Fruit fly (Drosophila melanogaster): ENCODE measurements around the gene fz2.
A peak's percentile ranks its signal among the peaks of the same experiment; 100 is the strongest.

The fz2 gene

dm6 chr3L:19264141-19264487, 28.9 kb upstream of the fz2 start, which contains the start of gene Max (continued):
- TF ChIP-seq zf30C (GFP tag; optimal IDR thresholded peaks at IDR 0.05), result no peak
- TF ChIP-seq CG7963 (GFP tag; IDR thresholded peaks at IDR 0.05; ENCODE audit: partially characterized antibody), result no peak
- TF ChIP-seq fd64A (GFP tag; optimal IDR thresholded peaks at IDR 0.05), result no peak
- peak; percentile 5 for TF ChIP-seq Sry-δ (GFP tag; optimal IDR thresholded peaks at IDR 0.05)
- TF ChIP-seq bigmax (GFP tag; optimal IDR thresholded peaks at IDR 0.05), result peak; percentile 8
- no peak for TF ChIP-seq CG8290 (GFP tag; optimal IDR thresholded peaks at IDR 0.05)
- TF ChIP-seq CG8290 (tag; optimal IDR thresholded peaks at IDR 0.05), result no peak
- no peak for TF ChIP-seq gsb (GFP tag; IDR thresholded peaks at IDR 0.05)
- TF ChIP-seq CG32772 (GFP tag; IDR thresholded peaks at IDR 0.05), result 0 out of 2 replicates have a peak, but pooled peaks have one; percentile 45
- 0 out of 2 replicates have a peak, but pooled peaks have one; percentile 17 for TF ChIP-seq wor (GFP tag; IDR thresholded peaks at IDR 0.05)
- no peak for TF ChIP-seq yki (optimal IDR thresholded peaks at IDR 0.05)
- TF ChIP-seq Drgx (GFP tag; IDR thresholded peaks at IDR 0.05), result peak; percentile 35; the same call in 1 of the 2 replicates
- peak; percentile 41 for TF ChIP-seq schlank (tag; optimal IDR thresholded peaks at IDR 0.05)
- peak; percentile 52 for TF ChIP-seq CG2875 (GFP tag; optimal IDR thresholded peaks at IDR 0.05)
- TF ChIP-seq repo (GFP tag; optimal IDR thresholded peaks at IDR 0.05), result no peak
- TF ChIP-seq mld (GFP tag; IDR thresholded peaks at IDR 0.05; ENCODE audit: partially characterized antibody), result no peak
- TF ChIP-seq CG10147 (GFP tag; optimal IDR thresholded peaks at IDR 0.05), result no peak
- no peak for TF ChIP-seq grn (GFP tag; optimal IDR thresholded peaks at IDR 0.05)
- TF ChIP-seq CG10431 (GFP tag; optimal IDR thresholded peaks at IDR 0.05), result no peak
- peak; percentile 3 for TF ChIP-seq CG6765 (GFP tag; optimal IDR thresholded peaks at IDR 0.05)
- TF ChIP-seq zen2 (GFP tag; IDR thresholded peaks at IDR 0.05; ENCODE audit: partially characterized antibody), result no peak
- TF ChIP-seq CG12155 (GFP tag; optimal IDR thresholded peaks at IDR 0.05), result peak; percentile 64
- TF ChIP-seq ATbp (GFP tag; optimal IDR thresholded peaks at IDR 0.05), result peak; percentile 0
- TF ChIP-seq D19B (GFP tag; optimal IDR thresholded peaks at IDR 0.05), result peak; percentile 29
- TF ChIP-seq CoRest (tag; optimal IDR thresholded peaks at IDR 0.05), result peak; percentile 83
- TF ChIP-seq zen (tag; optimal IDR thresholded peaks at IDR 0.05), result peak; percentile 45
- TF ChIP-seq CG14441 (GFP tag; IDR thresholded peaks at IDR 0.05), result peak; percentile 76
- TF ChIP-seq CG8089 (GFP tag; optimal IDR thresholded peaks at IDR 0.05), result no peak
- TF ChIP-seq gt (GFP tag; IDR thresholded peaks at IDR 0.05), result no peak
- TF ChIP-seq CG10209 (GFP tag; optimal IDR thresholded peaks at IDR 0.05), result peak; percentile 62
- peak; percentile 80 for TF ChIP-seq H2.0 (GFP tag; IDR thresholded peaks at IDR 0.05)
- TF ChIP-seq tap (tag; optimal IDR thresholded peaks at IDR 0.05), result peak; percentile 79
- no peak for TF ChIP-seq Hey (tag; optimal IDR thresholded peaks at IDR 0.05)
- TF ChIP-seq Awh (GFP tag; IDR thresholded peaks at IDR 0.05), result peak; percentile 52; the same call in 1 of the 2 replicates
- no peak for TF ChIP-seq tx (GFP tag; optimal IDR thresholded peaks at IDR 0.05)
- TF ChIP-seq klu (GFP tag; IDR thresholded peaks at IDR 0.05), result no peak
- TF ChIP-seq Dek (tag; optimal IDR thresholded peaks at IDR 0.05), result peak; percentile 66
- TF ChIP-seq CG16863 (GFP tag; optimal IDR thresholded peaks at IDR 0.05), result no peak
- peak; percentile 70 for TF ChIP-seq CG14014 (GFP tag; IDR thresholded peaks at IDR 0.05)
- peak; percentile 36; the same call in 1 of the 4 replicates for TF ChIP-seq Gug (GFP tag; IDR thresholded peaks at IDR 0.05)
- TF ChIP-seq CG31365 (tag; optimal IDR thresholded peaks at IDR 0.05), result peak; percentile 23
- peak; percentile 78 for TF ChIP-seq NFAT (GFP tag; IDR thresholded peaks at IDR 0.05)
- TF ChIP-seq Dll (GFP tag; IDR thresholded peaks at IDR 0.05; ENCODE audit: partially characterized antibody), result 0 out of 4 replicates have a peak, but pooled peaks have one; percentile 39
- TF ChIP-seq CG14710 (tag; optimal IDR thresholded peaks at IDR 0.05), result peak; percentile 99
- TF ChIP-seq dimm (GFP tag; IDR thresholded peaks at IDR 0.05), result no peak
- TF ChIP-seq CG32532 (GFP tag; IDR thresholded peaks at IDR 0.05), result peak; percentile 84
- TF ChIP-seq CG3163 (GFP tag; optimal IDR thresholded peaks at IDR 0.05), result no peak
- TF ChIP-seq CG2129 (GFP tag; IDR thresholded peaks at IDR 0.05; ENCODE audit: partially characterized antibody), result no peak
- TF ChIP-seq CG9876 (GFP tag; optimal IDR thresholded peaks at IDR 0.05), result no peak
- no peak for TF ChIP-seq fru (optimal IDR thresholded peaks at IDR 0.05)
- 0 out of 3 replicates have a peak, but pooled peaks have one; percentile 32 for TF ChIP-seq CG11093 (GFP tag; IDR thresholded peaks at IDR 0.05)
- TF ChIP-seq CG17568 (GFP tag; optimal IDR thresholded peaks at IDR 0.05), result no peak
